Worm (Caenorhabditis elegans): Measurements from ENCODE around the gene T26E4.3.
A peak's percentile ranks its signal among the peaks of the same experiment; 100 is the strongest.
"Not testable (repeated sequence)": the region's sequence is repeated elsewhere in the genome, so short reads cannot be mapped to it uniquely, and the experiment has no call there.

T26E4.3 gene

ce11 chrV:15782494-15782893, at the start of gene T26E4.3:
T26E4.3 (plus strand) TSS chrV:15782794.
- TF ChIP-seq dmd-9 (GFP tag; IDR thresholded peaks at IDR 0.05): no peak
- no peak for TF ChIP-seq ceh-20 (GFP tag; IDR thresholded peaks at IDR 0.05)
- TF ChIP-seq daf-12 (tag; optimal IDR thresholded peaks at IDR 0.05): no peak
- no peak for TF ChIP-seq nhr-28 (tag; optimal IDR thresholded peaks at IDR 0.05)
- no peak for TF ChIP-seq saeg-2 (GFP tag; IDR thresholded peaks at IDR 0.05)
- no peak for TF ChIP-seq Y48G9A.11 (GFP tag; IDR thresholded peaks at IDR 0.05)
- no peak for TF ChIP-seq sdz-12 (GFP tag; optimal IDR thresholded peaks at IDR 0.05)
- TF ChIP-seq nhr-237 (tag; optimal IDR thresholded peaks at IDR 0.05): no peak
- no peak for TF ChIP-seq php-3 (GFP tag; IDR thresholded peaks at IDR 0.05)
- TF ChIP-seq ama-1 (optimal IDR thresholded peaks at IDR 0.05): no peak
- TF ChIP-seq fos-1 (tag; optimal IDR thresholded peaks at IDR 0.05): no peak
- no peak for TF ChIP-seq nhr-6 (tag; optimal IDR thresholded peaks at IDR 0.05)
- no peak for TF ChIP-seq attf-4 (tag; optimal IDR thresholded peaks at IDR 0.05)

DNA sequence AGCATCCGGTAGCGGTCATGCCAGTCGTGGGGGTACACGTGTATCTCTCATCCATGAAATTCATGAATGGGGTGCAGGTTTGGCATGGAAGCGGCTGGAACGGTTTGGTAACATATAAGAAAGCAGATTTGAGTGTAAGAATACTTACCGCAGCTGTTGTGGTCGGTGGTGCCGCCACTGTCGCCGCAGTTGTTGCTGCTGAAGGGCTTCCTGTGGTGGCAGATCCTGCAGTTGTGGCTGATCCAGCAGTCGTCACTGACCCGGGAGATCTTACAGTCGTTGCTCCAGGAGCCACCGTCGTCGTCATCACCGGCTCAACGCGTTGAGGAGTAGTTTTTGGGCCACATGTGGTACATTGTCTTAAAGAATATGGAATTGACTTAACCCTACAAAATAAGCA, 49.6 kb upstream of the T26E4.3 start:
- no peak for TF ChIP-seq lin-39 (tag; optimal IDR thresholded peaks at IDR 0.05)
- peak; percentile 11 for TF ChIP-seq aha-1 (tag)
- TF ChIP-seq set-16 (GFP tag; IDR thresholded peaks at IDR 0.05): peak; percentile 64

- no peak for TF ChIP-seq lim-7 (GFP tag; IDR thresholded peaks at IDR 0.05)
- TF ChIP-seq daf-19 (GFP tag; conservative IDR thresholded peaks at IDR 0.05): no peak
- no peak for TF ChIP-seq zag-1 (tag; optimal IDR thresholded peaks at IDR 0.05)
Observed at ce11 chrV:15733568-15733967, 49.0 kb upstream of the T26E4.3 start, which contains the start of gene T23D5.3. T23D5.3 (minus strand) TSS chrV:15733668.

- TF ChIP-seq lin-15B (tag; optimal IDR thresholded peaks at IDR 0.05) (no peak), aha-1 (tag) (peak; percentile 61)
Observed at ce11 chrV:15735720-15736119, 46.9 kb upstream of the T26E4.3 start, which contains the start of gene str-27. str-27 (minus strand) TSS chrV:15735820.

DNA sequence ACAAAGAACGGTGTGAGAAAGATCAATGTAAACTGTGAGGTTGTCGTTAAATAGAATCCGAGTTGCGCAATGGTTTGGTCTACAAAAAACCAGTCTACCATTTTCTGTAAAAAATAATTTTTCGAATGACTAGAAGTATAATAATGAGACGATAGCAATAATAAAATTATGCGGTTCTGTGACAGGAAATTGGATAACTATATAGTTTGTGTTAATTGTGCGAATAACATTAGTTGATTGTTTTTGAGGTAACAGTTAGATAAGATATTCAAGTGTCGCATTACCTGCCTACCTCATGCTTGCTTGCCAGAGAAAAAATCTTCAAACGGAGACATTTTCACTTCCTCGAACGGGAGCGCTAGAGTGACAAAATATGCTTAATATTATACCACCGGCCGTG, 40.7 kb upstream of the T26E4.3 start, which contains the start of gene str-18:
Gene str-18 (minus strand): TSS at position 101 of the 400 bp plus-strand sequence.
- TF ChIP-seq ceh-32 (tag; optimal IDR thresholded peaks at IDR 0.05; ENCODE audit: poor library complexity): no peak

- TF ChIP-seq daf-19 (GFP tag; conservative IDR thresholded peaks at IDR 0.05); madf-5 (GFP tag; IDR thresholded peaks at IDR 0.05); egl-43 (GFP tag; IDR thresholded peaks at IDR 0.05): not testable (repeated sequence)
Observed at ce11 chrV:15744366-15744765, 38.2 kb upstream of the T26E4.3 start, which contains the start of gene str-19. str-19 (minus strand) TSS chrV:15744466.

- TF ChIP-seq T26A8.4, vab-7, nhr-41 (GFP tag; IDR thresholded peaks at IDR 0.05): not testable (repeated sequence)
Observed at ce11 chrV:15748343-15748742, 34.3 kb upstream of the T26E4.3 start, which contains the start of gene T23D5.8. T23D5.8 (minus strand) TSS chrV:15748443.

- TF ChIP-seq lsy-2 (tag; optimal IDR thresholded peaks at IDR 0.05) (no peak), ceh-44 (GFP tag; IDR thresholded peaks at IDR 0.05) (no peak), dve-1 (tag; optimal IDR thresholded peaks at IDR 0.05; ENCODE audit: insufficient read depth) (no peak), tag-97 (GFP tag; IDR thresholded peaks at IDR 0.05) (no peak)
Observed at ce11 chrV:15750130-15750529, 32.5 kb upstream of the T26E4.3 start, which contains the start of gene str-6. str-6 (minus strand) TSS chrV:15750230.
